Fruit fly (Drosophila melanogaster) whole organism, embryonic: ENCODE results near the gene Nost.

Source experiments
- CG11695 ChIP-seq: fragments of 200-800 bp; sonication (Bioruptor generic); IDR thresholded peaks from 3 replicates; pipeline ENCODE4 v1.3.6; 2022; ENCODE audit warnings: missing biosample characterization, missing genetic modification characterization
- CG1529 ChIP-seq: fragments of 200-800 bp; sonication (Bioruptor generic); optimal IDR thresholded peaks from 3 replicates; lab custom pipeline; 2018; ENCODE audit warnings: missing biosample characterization, missing genetic modification characterization
- CG32767 ChIP-seq: fragments of 200-800 bp; sonication (Bioruptor generic); IDR thresholded peaks from 2 replicates; pipeline ENCODE4 v1.3.6; 2022; ENCODE audit warnings: missing biosample characterization, missing genetic modification characterization
- HLH54F ChIP-seq: fragments of 200-800 bp; sonication (Bioruptor generic); optimal IDR thresholded peaks from 3 replicates; lab custom pipeline; 2016; ENCODE audit warnings: missing biosample characterization, missing genetic modification characterization
- Hmx ChIP-seq: fragments of 200-800 bp; sonication (Bioruptor generic); optimal IDR thresholded peaks from 2 replicates; lab custom pipeline; 2016; ENCODE audit warnings: missing biosample characterization, missing genetic modification characterization
- Hr78 ChIP-seq, 2 experiments: fragments of 200-800 bp in 1 of 2; fragments of >200 bp in 1 of 2; sonication (Bioruptor generic) in 1 of 2; optimal IDR thresholded peaks; 2 replicates each; lab custom pipeline; 2017 to 2019; ENCODE audit warnings: missing biosample characterization in 2 of 2, missing genetic modification characterization in 2 of 2, mild to moderate bottlenecking in 1 of 2, moderate library complexity in 1 of 2

DNA sequence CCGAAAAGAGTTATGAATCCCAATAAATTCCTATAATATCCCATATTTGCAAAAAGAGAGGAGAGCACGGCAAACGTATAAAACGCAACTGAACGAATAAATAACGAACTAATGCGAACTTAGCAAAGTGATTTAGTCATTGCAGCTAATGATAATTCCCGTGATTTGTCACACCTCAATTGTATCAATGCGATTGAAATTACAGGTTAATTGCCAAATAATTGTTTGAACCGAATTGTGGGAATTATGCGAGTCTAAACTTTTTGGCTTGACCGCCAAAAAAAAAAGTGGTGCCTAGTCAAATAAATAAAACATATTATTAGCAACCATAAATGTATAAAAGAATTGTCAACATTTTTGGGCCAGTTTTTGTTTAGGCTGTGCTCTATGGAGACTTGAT lies 45.7 kb upstream of the Nost start, which contains the start of gene CG12662:
- TF ChIP-seq CG1529 (GFP tag; lab: Kevin White, UChicago) (no peak), Hr78 (GFP tag; optimal IDR thresholded peaks at IDR 0.05; lab: Kevin White, UChicago) (no peak), HLH54F (GFP tag; lab: Kevin White, UChicago) (no peak), CG11695 (GFP tag; lab: Robert Waterston, UW) (no peak), Hmx (no peak), CG32767 (GFP tag; lab: Robert Waterston, UW) (no peak)
